Worm (Caenorhabditis elegans) whole organism, L4/young adult: Measurements from ENCODE around the gene R05H10.1.

Source experiments
- W03F9.2 ChIP-seq: fragments of 150-350 bp; optimal IDR thresholded peaks from 2 replicates; lab custom pipeline; 2014; ENCODE audit warnings: missing biosample characterization, missing genetic modification characterization
- dao-5 ChIP-seq: sonication (generic microtip); optimal IDR thresholded peaks from 2 replicates; lab custom pipeline; 2016; ENCODE audit warnings: missing genotype, missing genetic modification characterization, moderate library complexity, missing compliant biosample characterization
- him-1 ChIP-seq: sonication (generic microtip); optimal IDR thresholded peaks from 2 replicates; lab custom pipeline; 2016; ENCODE audit warnings: missing genotype, missing genetic modification reagents, missing genetic modification characterization, missing compliant biosample characterization

- TF ChIP-seq W03F9.2 (tag; lab: Kevin White, UChicago), result no peak
- TF ChIP-seq him-1, result no peak
- TF ChIP-seq dao-5 (tag; lab: Kevin White, UChicago), result no peak
Observed at ce11 chrII:14902193-14902592, 50.6 kb downstream of the R05H10.1 start, which contains the start of gene cog-1.
